Fruit fly (Drosophila melanogaster): ENCODE measurements around the gene CG11898.

DNA sequence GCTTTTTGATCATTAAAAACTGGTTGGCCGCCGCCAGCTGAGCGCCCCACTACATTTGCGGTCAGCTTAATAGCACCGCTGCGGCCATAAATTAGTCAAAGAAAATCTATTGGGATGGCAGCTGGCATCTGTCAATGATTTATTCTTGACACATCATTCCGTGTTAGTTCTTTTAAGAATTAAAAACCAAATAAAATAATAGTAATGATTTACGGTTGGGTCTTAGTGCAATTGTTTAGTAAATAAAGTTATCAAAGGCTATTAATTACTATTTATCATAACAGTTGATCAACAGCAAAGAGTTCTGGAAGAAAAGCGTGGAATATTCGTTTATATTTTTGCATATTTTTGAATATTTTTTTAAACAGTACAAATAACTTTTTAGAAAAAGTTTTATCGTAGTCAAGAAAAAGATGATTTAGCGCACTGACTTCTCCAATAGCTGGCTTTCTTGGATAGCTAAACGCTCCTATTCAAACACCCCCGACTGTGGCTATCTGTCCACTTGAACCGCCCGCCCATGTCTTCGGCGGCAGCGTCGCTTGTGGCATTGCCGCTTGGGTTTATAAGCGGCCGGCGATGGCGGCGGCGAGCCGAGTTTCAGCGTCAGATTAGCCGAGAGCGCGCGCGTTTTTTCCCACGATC, 31.6 kb downstream of the CG11898 start, which contains the start of gene CG14515:
- TF ChIP-seq CG11617 (GFP tag; optimal IDR thresholded peaks at IDR 0.05) (no peak), CG1620 (GFP tag; optimal IDR thresholded peaks at IDR 0.05) (no peak), CG14711 (tag; optimal IDR thresholded peaks at IDR 0.05) (no peak), toe (GFP tag; optimal IDR thresholded peaks at IDR 0.05) (no peak), pad (GFP tag; optimal IDR thresholded peaks at IDR 0.05) (no peak)
